Worm (Caenorhabditis elegans) whole organism, L2 larva: ENCODE measurements around the gene T24C4.3.
A peak's percentile ranks its signal among the peaks of the same experiment; 100 is the strongest.

Source experiments
- C34F6.9 ChIP-seq: fragments of 150-350 bp; optimal IDR thresholded peaks from 2 replicates; lab custom pipeline; 2014; ENCODE audit warnings: missing biosample characterization, missing genetic modification characterization
- F13H6.1 ChIP-seq: sonication (generic microtip); optimal IDR thresholded peaks from 2 replicates; lab custom pipeline; 2016; ENCODE audit warnings: missing genetic modification characterization, missing compliant biosample characterization
- R02D3.7 ChIP-seq: fragments of 150-350 bp; optimal IDR thresholded peaks from 2 replicates; lab custom pipeline; 2014; ENCODE audit warnings: missing biosample characterization, missing genetic modification characterization
- Y55F3AM.14 ChIP-seq: fragments of 200-800 bp; sonication (Bioruptor generic); optimal IDR thresholded peaks from 2 replicates; lab custom pipeline; 2018; ENCODE audit warnings: mild to moderate bottlenecking, missing genetic modification characterization, missing compliant biosample characterization
- ZK546.5 ChIP-seq: sonication (generic microtip); optimal IDR thresholded peaks from 2 replicates; lab custom pipeline; 2017; ENCODE audit warnings: missing biosample characterization, missing genetic modification characterization
- alr-1 ChIP-seq: fragments of 150-350 bp; optimal IDR thresholded peaks from 2 replicates; lab custom pipeline; 2014; ENCODE audit warnings: missing biosample characterization, missing genetic modification characterization
- aly-2 ChIP-seq: fragments of 150-350 bp; optimal IDR thresholded peaks from 2 replicates; lab custom pipeline; 2014; ENCODE audit warnings: missing biosample characterization, missing genetic modification characterization
- ama-1 ChIP-seq: fragments of 150-350 bp; optimal IDR thresholded peaks from 2 replicates; lab custom pipeline; 2018; ENCODE audit warnings: inconsistent platforms
- blmp-1 ChIP-seq: sonication (generic microtip); optimal IDR thresholded peaks from 2 replicates; lab custom pipeline; 2017; ENCODE audit warnings: missing genetic modification characterization, mild to moderate bottlenecking, missing compliant biosample characterization, antibody characterized with exemption, moderate library complexity; ENCODE audit not compliant: insufficient read depth
- ceh-16 ChIP-seq: fragments of 150-350 bp; optimal IDR thresholded peaks from 2 replicates; lab custom pipeline; 2014; ENCODE audit warnings: missing biosample characterization, missing genetic modification characterization
- ceh-82 ChIP-seq: fragments of 150-350 bp; optimal IDR thresholded peaks from 2 replicates; lab custom pipeline; 2014; ENCODE audit warnings: missing biosample characterization, missing genetic modification characterization
- crh-2 ChIP-seq: sonication (generic microtip); optimal IDR thresholded peaks from 2 replicates; lab custom pipeline; 2017; ENCODE audit warnings: missing biosample characterization, missing genetic modification characterization
- dmd-4 ChIP-seq: sonication (generic microtip); optimal IDR thresholded peaks from 2 replicates; lab custom pipeline; 2017; ENCODE audit warnings: missing biosample characterization, missing genetic modification characterization
- egl-27 ChIP-seq: sonication (generic microtip); optimal IDR thresholded peaks from 3 replicates; lab custom pipeline; 2017; ENCODE audit warnings: missing biosample characterization, missing genetic modification reagents, missing genetic modification characterization
- elt-1 ChIP-seq: fragments of 150-350 bp; optimal IDR thresholded peaks from 2 replicates; lab custom pipeline; 2014; ENCODE audit warnings: missing biosample characterization, missing genetic modification characterization
- elt-3 ChIP-seq: sonication (generic microtip); optimal IDR thresholded peaks from 2 replicates; lab custom pipeline; 2017; ENCODE audit warnings: missing biosample characterization, missing genetic modification characterization
- fos-1 ChIP-seq: fragments of 150-350 bp; optimal IDR thresholded peaks from 2 replicates; lab custom pipeline; 2014; ENCODE audit warnings: missing biosample characterization, missing genetic modification characterization
- gmeb-1 ChIP-seq: fragments of 150-350 bp; optimal IDR thresholded peaks from 2 replicates; lab custom pipeline; 2014; ENCODE audit warnings: missing biosample characterization, missing genetic modification characterization
- lin-11 ChIP-seq: fragments of 150-350 bp; sonication (generic microtip); optimal IDR thresholded peaks from 2 replicates; lab custom pipeline; 2014; ENCODE audit warnings: missing biosample characterization, missing genetic modification characterization, inconsistent platforms, mixed read lengths
- lin-13 ChIP-seq: fragments of 150-350 bp; optimal IDR thresholded peaks from 2 replicates; lab custom pipeline; 2014; ENCODE audit warnings: missing biosample characterization, missing genetic modification reagents, missing genetic modification characterization
- lin-39 ChIP-seq: fragments of 150-350 bp; optimal IDR thresholded peaks from 2 replicates; lab custom pipeline; 2014; ENCODE audit warnings: missing biosample characterization, missing genetic modification reagents, missing genetic modification characterization
- lsy-2 ChIP-seq, 2 experiments: fragments of 150-350 bp in 1 of 2; sonication (generic microtip) in 1 of 2; optimal IDR thresholded peaks; 2 replicates each; lab custom pipeline; 2014 to 2017; ENCODE audit warnings: missing biosample characterization in 2 of 2, missing genetic modification characterization in 2 of 2
- mab-5 ChIP-seq: fragments of 150-350 bp; optimal IDR thresholded peaks from 2 replicates; lab custom pipeline; 2014; ENCODE audit warnings: missing biosample characterization, missing genetic modification characterization
- mbf-1 ChIP-seq: sonication (generic microtip); optimal IDR thresholded peaks from 2 replicates; lab custom pipeline; 2017; ENCODE audit warnings: missing biosample characterization, missing genetic modification characterization
- mdl-1 ChIP-seq, 2 experiments: fragments of 150-350 bp in 1 of 2; sonication (generic microtip) in 1 of 2; optimal IDR thresholded peaks; 2 replicates each; lab custom pipeline; 2017; ENCODE audit warnings: missing biosample characterization in 2 of 2, missing genetic modification characterization in 2 of 2
- nhr-10 ChIP-seq: sonication (generic microtip); optimal IDR thresholded peaks from 2 replicates; lab custom pipeline; 2017; ENCODE audit warnings: missing biosample characterization, missing genetic modification characterization
- nhr-11 ChIP-seq: fragments of 150-350 bp; optimal IDR thresholded peaks from 2 replicates; lab custom pipeline; 2014; ENCODE audit warnings: missing biosample characterization, missing genetic modification characterization
- nhr-12 ChIP-seq: fragments of 150-350 bp; optimal IDR thresholded peaks from 2 replicates; lab custom pipeline; 2014; ENCODE audit warnings: missing biosample characterization, missing genetic modification characterization
- nhr-129 ChIP-seq: fragments of 150-350 bp; optimal IDR thresholded peaks from 2 replicates; lab custom pipeline; 2014; ENCODE audit warnings: missing biosample characterization, missing genetic modification characterization
- nhr-21 ChIP-seq: fragments of 150-350 bp; optimal IDR thresholded peaks from 2 replicates; lab custom pipeline; 2014; ENCODE audit warnings: missing biosample characterization, missing genetic modification characterization
- nhr-23 ChIP-seq: fragments of 150-350 bp; optimal IDR thresholded peaks from 2 replicates; lab custom pipeline; 2014; ENCODE audit warnings: missing biosample characterization, missing genetic modification reagents, missing genetic modification characterization
- nhr-237 ChIP-seq: fragments of 150-350 bp; optimal IDR thresholded peaks from 2 replicates; lab custom pipeline; 2014; ENCODE audit warnings: missing biosample characterization, missing genetic modification characterization
- nhr-25 ChIP-seq: fragments of 150-350 bp; sonication (generic microtip); optimal IDR thresholded peaks from 3 replicates; lab custom pipeline; 2014; ENCODE audit warnings: missing biosample characterization, missing genetic modification characterization
- nhr-6 ChIP-seq: fragments of 150-350 bp; optimal IDR thresholded peaks from 2 replicates; lab custom pipeline; 2014; ENCODE audit warnings: missing biosample characterization, missing genetic modification characterization
- nhr-77 ChIP-seq: fragments of 150-350 bp; optimal IDR thresholded peaks from 2 replicates; lab custom pipeline; 2014; ENCODE audit warnings: missing biosample characterization, missing genetic modification characterization
- peb-1 ChIP-seq: fragments of 150-350 bp; optimal IDR thresholded peaks from 2 replicates; lab custom pipeline; 2014; ENCODE audit warnings: missing biosample characterization, missing genetic modification characterization
- sem-4 ChIP-seq: fragments of 150-350 bp; optimal IDR thresholded peaks from 2 replicates; lab custom pipeline; 2014; ENCODE audit warnings: missing biosample characterization, missing genetic modification reagents, missing genetic modification characterization
- skn-1 ChIP-seq: sonication (generic microtip); optimal IDR thresholded peaks from 2 replicates; lab custom pipeline; 2017; ENCODE audit warnings: missing biosample characterization, missing genetic modification characterization
- sma-3 ChIP-seq: sonication (generic microtip); optimal IDR thresholded peaks from 2 replicates; lab custom pipeline; 2016; ENCODE audit warnings: missing genetic modification reagents, missing genetic modification characterization, missing compliant biosample characterization
- sma-9 ChIP-seq, 2 experiments: fragments of 150-350 bp in 1 of 2; sonication (generic microtip) in 1 of 2; optimal IDR thresholded peaks; 2 replicates each; lab custom pipeline; 2014 to 2016; ENCODE audit warnings: missing genetic modification characterization in 2 of 2, mild to moderate bottlenecking in 1 of 2, missing biosample characterization in 1 of 2, missing compliant biosample characterization in 1 of 2, missing genetic modification reagents in 1 of 2, moderate library complexity in 1 of 2
- snpc-4 ChIP-seq: fragments of 150-350 bp; optimal IDR thresholded peaks from 2 replicates; lab custom pipeline; 2014; ENCODE audit warnings: missing biosample characterization, missing genetic modification characterization
- unc-39 ChIP-seq: fragments of 150-350 bp; optimal IDR thresholded peaks from 2 replicates; lab custom pipeline; 2014; ENCODE audit warnings: missing biosample characterization, missing genetic modification characterization
- unc-55 ChIP-seq: fragments of 150-350 bp; sonication (generic microtip); optimal IDR thresholded peaks from 3 replicates; lab custom pipeline; 2014; ENCODE audit warnings: missing biosample characterization, missing genetic modification reagents, missing genetic modification characterization
- unc-62 ChIP-seq: fragments of 150-350 bp; optimal IDR thresholded peaks from 2 replicates; lab custom pipeline; 2014; ENCODE audit warnings: missing biosample characterization, missing genetic modification reagents, missing genetic modification characterization
- zag-1 ChIP-seq: fragments of 150-350 bp; optimal IDR thresholded peaks from 2 replicates; lab custom pipeline; 2014; ENCODE audit warnings: missing biosample characterization, missing genetic modification characterization
- ztf-1 ChIP-seq: fragments of 200-800 bp; sonication (Bioruptor generic); conservative IDR thresholded peaks from 2 replicates; pipeline ENCODE4 v1.3.6; 2022; ENCODE audit warnings: missing genetic modification characterization, missing compliant biosample characterization
- ztf-11 ChIP-seq: sonication (generic microtip); optimal IDR thresholded peaks from 2 replicates; lab custom pipeline; 2017; ENCODE audit warnings: missing biosample characterization, missing genetic modification characterization
- ztf-4 ChIP-seq: fragments of 150-350 bp; optimal IDR thresholded peaks from 2 replicates; lab custom pipeline; 2014; ENCODE audit warnings: missing biosample characterization, missing genetic modification characterization

The T24C4.3 gene

ce11 chrIII:835208-835607 is 37.1 kb downstream of the T24C4.3 start:
- TF ChIP-seq C34F6.9 (tag; lab: Kevin White, UChicago) (no peak), ama-1 (lab: Kevin White, UChicago) (peak; percentile 30)

- TF ChIP-seq sma-9 (GFP tag; optimal IDR thresholded peaks at IDR 0.05; lab: Kevin White, UChicago) (no peak), sma-9 (tag; optimal IDR thresholded peaks at IDR 0.05; lab: Kevin White, UChicago) (no peak), ztf-1 (GFP tag; lab: Robert Waterston, UW) (no peak), lsy-2 (tag; optimal IDR thresholded peaks at IDR 0.05; lab: Kevin White, UChicago) (no peak), Y55F3AM.14 (peak; percentile 14), nhr-23 (tag; lab: Kevin White, UChicago) (no peak)
Observed at ce11 chrIII:834443-834815, 37.8 kb downstream of the T24C4.3 start.

- TF ChIP-seq egl-27 (peak; percentile 92), nhr-23 (tag; lab: Kevin White, UChicago) (no peak), ztf-4 (tag; lab: Kevin White, UChicago) (peak; percentile 81), mdl-1 (tag; optimal IDR thresholded peaks at IDR 0.05; lab: Kevin White, UChicago) (peak; percentile 83 to 94), elt-1 (no peak), Y55F3AM.14 (peak; percentile 84), nhr-21 (tag; lab: Kevin White, UChicago) (peak; percentile 94), lin-11 (tag; lab: Kevin White, UChicago) (peak; percentile 83), ZK546.5 (tag; lab: Kevin White, UChicago) (no peak), blmp-1 (peak; percentile 84), nhr-11 (no peak), nhr-12 (tag; lab: Kevin White, UChicago) (no peak), sem-4 (tag; lab: Kevin White, UChicago) (peak; percentile 88), nhr-6 (tag; lab: Kevin White, UChicago) (peak; percentile 56), nhr-25 (tag; lab: Kevin White, UChicago) (peak; percentile 95), R02D3.7 (tag; lab: Kevin White, UChicago) (no peak), lsy-2 (tag; optimal IDR thresholded peaks at IDR 0.05; lab: Kevin White, UChicago) (peak; percentile 67 to 89), snpc-4 (tag; lab: Kevin White, UChicago) (peak; percentile 28), mab-5 (tag; lab: Kevin White, UChicago) (peak; percentile 70), lin-39 (no peak), peb-1 (tag; lab: Kevin White, UChicago) (peak; percentile 49), mbf-1 (no peak), aly-2 (tag; lab: Kevin White, UChicago) (no peak), lin-13 (peak; percentile 78), ztf-1 (GFP tag; lab: Robert Waterston, UW) (no peak), nhr-77 (tag; lab: Kevin White, UChicago) (no peak), unc-39 (tag; lab: Kevin White, UChicago) (no peak), dmd-4 (tag; lab: Kevin White, UChicago) (no peak), ceh-82 (tag; lab: Kevin White, UChicago) (peak; percentile 3), unc-62 (no peak), alr-1 (no peak), sma-9 (GFP tag; optimal IDR thresholded peaks at IDR 0.05; lab: Kevin White, UChicago) (peak; percentile 92), sma-9 (tag; optimal IDR thresholded peaks at IDR 0.05; lab: Kevin White, UChicago) (no peak), ama-1 (lab: Kevin White, UChicago) (peak; percentile 94), unc-55 (GFP tag; lab: Kevin White, UChicago) (peak; percentile 96), nhr-237 (no peak), skn-1 (tag; lab: Kevin White, UChicago) (peak; percentile 35), F13H6.1 (tag; lab: Kevin White, UChicago) (peak; percentile 91), elt-3 (tag; lab: Kevin White, UChicago) (no peak), zag-1 (tag; lab: Kevin White, UChicago) (peak; percentile 87), fos-1 (tag; lab: Kevin White, UChicago) (peak; percentile 99), sma-3 (GFP tag; lab: Kevin White, UChicago) (peak; percentile 95), C34F6.9 (tag; lab: Kevin White, UChicago) (peak; percentile 97), gmeb-1 (tag; lab: Kevin White, UChicago) (peak; percentile 69), ztf-11 (no peak), nhr-129 (tag; lab: Kevin White, UChicago) (peak; percentile 100), ceh-16 (peak; percentile 82), nhr-10 (tag; lab: Kevin White, UChicago) (peak; percentile 82), crh-2 (tag; lab: Kevin White, UChicago) (peak; percentile 93)
Observed at ce11 chrIII:833711-834442, 38.4 kb downstream of the T24C4.3 start.
